Worm (Caenorhabditis elegans): ENCODE results near the gene dpm-1.

The dpm-1 gene

DNA sequence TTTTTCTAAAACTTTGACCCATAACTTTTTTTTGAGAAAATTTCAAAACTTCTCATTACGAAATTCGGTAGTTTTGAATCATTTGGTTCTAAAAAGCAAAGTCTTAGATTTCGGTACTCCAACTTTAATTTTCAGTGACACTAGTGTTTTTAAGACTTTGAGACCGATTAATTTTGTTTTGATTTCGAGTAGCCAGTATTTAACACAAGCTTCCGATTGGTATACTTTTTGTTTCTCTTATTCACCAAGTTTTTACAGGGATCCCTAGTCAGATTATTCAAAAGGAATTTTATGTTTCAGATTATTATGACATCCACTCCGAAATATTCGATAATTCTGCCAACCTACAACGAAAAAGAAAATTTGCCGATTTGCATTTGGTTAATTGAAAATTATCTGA, at the start of gene dpm-1:
Gene dpm-1, plus strand, starts transcription at position 301 of the 400 bp plus-strand sequence.
- no peak for TF ChIP-seq unc-62 (GFP tag; optimal IDR thresholded peaks at IDR 0.05)

DNA sequence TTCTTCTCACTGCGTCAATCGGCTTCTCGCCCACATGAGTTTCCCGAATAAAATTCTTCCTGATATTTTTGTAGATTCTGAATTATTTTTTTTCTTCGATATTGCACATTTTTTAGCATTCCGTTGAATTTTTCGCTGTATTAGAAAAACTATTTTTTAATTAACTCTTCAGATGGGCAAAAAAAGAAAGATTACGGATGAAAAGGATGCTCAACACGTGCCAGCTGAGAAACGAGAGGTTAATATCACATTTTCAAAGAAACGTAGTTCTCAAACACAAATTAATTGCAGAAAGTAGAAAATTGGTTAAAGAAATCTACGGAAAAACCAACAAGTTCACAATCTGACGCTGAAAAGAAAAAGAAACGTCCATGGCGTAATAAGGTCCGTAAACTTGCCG, 49.1 kb upstream of the dpm-1 start, which contains the start of gene rrp-8:
Gene rrp-8, plus strand, starts transcription at position 173 of the 400 bp plus-strand sequence.
- no peak for TF ChIP-seq unc-62 (GFP tag; optimal IDR thresholded peaks at IDR 0.05)

DNA sequence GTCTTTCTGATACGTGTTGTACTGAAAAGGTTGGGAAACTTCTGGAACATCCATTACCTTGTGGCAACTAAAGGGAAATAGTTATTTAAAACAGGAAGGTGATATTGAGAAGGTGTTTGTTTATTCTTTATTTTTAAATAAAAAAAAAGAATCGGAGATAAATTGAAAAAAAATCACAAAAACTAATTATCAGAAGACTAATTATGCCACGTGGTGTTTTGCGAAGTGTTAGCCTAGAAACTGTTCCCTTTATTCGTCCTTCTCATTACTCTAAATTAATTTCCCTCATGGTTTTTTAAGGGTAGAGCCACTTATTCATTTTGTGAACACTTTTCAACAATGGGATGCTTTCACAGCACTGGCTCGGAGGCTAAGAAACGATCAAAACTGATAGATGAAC, 44.1 kb upstream of the dpm-1 start, which contains the start of gene gpa-4:
Gene gpa-4, plus strand, starts transcription at position 301 of the 400 bp plus-strand sequence.
- TF ChIP-seq unc-62 (GFP tag; optimal IDR thresholded peaks at IDR 0.05): no peak

DNA sequence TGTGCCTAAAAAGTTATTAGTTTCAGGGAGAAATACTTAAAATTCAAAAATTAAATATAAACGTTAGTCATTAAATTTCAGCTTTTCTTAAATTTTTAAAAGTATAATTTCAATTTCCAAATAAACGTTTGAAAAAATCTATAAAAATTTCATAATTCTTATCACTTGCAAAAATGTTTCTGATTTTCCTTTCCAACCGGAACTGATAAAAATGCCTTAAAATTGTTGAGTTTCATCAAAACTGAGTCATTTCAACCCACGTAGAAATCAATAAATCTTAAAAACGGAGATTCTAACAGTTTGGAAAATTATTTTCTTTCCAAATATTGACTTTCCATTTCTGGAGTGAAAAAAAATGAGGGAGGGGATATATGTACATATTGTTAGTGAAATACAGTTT, 36.6 kb upstream of the dpm-1 start:
- no peak for TF ChIP-seq unc-62 (GFP tag; optimal IDR thresholded peaks at IDR 0.05)

DNA sequence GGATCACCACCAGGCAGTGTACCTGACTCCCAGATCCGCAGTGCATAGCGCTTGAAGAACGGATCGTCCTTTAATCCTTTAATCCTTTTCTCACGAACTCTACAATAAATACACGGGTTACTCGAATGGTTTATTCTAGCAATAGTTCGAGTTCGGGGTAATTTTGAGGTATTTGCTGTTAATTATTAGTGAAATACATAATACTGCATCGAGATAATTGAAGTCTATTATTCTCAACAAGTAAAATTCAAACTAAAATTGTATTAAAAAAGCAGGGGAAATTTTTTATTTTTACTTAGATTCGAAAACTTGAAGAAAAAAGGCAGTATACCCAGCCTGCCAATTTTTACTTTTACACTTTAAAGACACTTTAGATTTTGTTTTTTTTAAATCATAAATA, 35.5 kb upstream of the dpm-1 start, which contains the start of gene kgb-1:
Gene kgb-1, minus strand, starts transcription at position 101 of the 400 bp plus-strand sequence.
- no peak for TF ChIP-seq unc-62 (GFP tag; optimal IDR thresholded peaks at IDR 0.05)

DNA sequence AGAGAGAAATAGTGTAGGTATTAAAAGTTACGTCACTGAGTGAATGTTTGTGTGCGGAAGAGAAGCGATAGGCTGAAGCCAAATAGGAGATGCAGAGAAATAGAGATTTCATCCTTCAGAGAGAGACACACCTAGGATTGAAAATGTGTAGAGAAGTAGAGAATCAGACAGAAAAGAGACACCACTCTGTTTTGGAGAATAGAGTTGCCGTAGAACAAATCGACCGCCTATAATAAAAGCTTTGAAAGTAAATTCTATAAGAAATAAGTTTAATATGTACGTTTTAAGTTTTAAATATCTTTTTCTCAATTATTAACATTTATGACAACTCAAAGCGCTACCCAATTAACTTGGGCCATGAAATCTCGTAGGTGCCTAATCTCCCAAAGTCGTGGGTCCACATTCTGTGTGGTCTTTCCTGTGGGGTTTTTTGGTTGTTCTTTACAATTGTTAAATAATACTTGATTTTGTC, 35.0 kb upstream of the dpm-1 start, which contains the start of gene T07A9.12:
Gene T07A9.12, plus strand, starts transcription at position 448 of the 472 bp plus-strand sequence.
- TF ChIP-seq unc-62 (GFP tag; optimal IDR thresholded peaks at IDR 0.05): no peak

DNA sequence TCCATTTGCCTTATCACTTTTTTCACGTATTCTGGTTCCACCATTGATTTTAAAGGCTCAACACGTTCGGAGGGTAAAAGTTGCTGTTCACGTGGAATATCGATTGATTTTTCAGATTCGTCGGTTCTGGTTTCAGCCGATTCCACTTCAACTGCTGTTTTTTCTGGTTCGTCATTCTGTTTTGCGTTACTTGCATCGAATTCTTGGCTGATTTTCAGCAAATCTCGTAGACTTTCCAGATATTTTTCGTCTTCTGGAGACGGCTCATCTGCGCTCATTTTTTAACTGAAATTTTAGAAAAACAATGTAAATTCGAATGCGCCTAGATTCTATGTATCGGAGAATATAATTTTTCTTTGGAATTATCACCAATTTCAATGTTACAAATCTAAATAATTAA, 25.8 kb upstream of the dpm-1 start, which contains the start of gene eri-1:
Gene eri-1, minus strand, starts transcription at position 285 of the 400 bp plus-strand sequence.
- TF ChIP-seq unc-62 (GFP tag; optimal IDR thresholded peaks at IDR 0.05): no peak

DNA sequence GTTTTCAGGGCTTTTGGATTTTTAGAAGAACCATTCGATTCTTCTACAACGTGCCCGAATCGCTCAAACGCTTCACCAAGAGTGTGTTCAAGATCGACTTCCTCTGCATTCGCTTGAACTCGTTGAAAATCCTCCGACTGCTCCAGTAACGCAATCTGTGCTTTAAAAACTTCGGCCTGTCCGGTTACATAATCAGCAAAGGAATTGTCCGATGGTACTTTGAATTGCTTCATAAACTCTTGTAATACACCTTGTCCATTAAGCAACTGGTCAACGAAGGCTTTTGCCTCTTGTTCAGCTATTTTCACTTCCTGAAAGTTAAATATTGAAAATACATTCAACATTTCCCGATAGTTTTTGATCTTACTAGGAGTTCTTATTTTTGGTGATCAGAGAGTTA, 24.8 kb upstream of the dpm-1 start:
- no peak for TF ChIP-seq unc-62 (GFP tag; optimal IDR thresholded peaks at IDR 0.05)

DNA sequence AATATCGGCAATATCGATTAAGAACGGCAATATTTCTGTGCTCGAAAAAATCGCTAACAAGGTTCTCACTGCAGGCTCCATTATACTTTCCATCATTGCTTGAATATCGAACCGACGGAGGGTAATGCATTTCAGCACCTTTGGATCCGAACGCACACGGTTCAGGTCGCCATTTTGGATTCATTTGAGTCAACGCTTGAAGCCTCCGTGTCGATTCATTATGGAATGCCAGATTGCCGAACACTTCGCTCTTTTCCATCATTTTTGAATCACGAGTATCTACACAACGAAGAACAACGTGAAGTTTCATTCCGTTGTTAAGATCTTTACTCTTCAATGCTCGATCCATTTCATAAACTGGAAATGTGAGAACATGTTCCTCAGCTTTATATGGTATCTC, 23.4 kb upstream of the dpm-1 start:
- no peak for TF ChIP-seq unc-62 (GFP tag; optimal IDR thresholded peaks at IDR 0.05)

DNA sequence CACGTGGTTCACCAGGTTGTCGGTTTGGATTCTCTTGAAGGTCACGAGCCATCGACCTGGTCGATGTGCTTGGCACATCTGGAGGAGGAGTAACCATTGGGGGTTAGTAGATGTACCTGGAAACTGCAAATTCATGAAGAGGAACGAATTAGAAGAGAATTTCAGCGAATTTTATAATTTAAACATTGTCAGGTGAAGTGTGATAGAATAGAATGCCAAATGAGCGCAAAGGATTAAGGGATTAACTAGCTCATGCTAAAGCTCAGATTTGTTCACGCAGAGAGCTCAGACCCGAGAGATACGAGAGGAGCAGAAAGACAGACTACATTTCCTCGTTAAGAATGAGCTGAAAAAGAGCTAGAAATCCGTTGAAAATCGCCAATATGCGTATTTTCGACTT, 20.4 kb upstream of the dpm-1 start, which contains the start of gene daf-18:
Gene daf-18, minus strand, starts transcription at position 126 of the 400 bp plus-strand sequence.
- no peak for TF ChIP-seq unc-62 (GFP tag; optimal IDR thresholded peaks at IDR 0.05)

DNA sequence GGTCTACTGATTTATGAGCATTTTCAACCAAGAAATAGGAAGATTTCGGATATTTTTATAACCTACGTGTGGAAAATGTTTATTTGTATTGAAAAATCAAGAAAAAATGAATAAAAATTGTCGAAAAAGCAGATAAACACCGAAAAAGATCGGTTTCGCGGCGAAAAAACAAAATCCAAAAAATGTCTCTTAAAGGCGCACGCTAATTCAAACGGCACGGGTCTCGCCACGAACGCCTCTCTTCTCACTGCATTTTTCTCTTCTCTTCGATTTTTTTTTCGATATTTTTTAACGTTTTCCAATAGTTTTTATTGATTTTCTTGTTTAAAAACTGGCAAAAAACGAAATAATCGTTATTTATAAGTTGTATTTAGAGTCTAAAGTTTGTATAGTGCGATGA, 19.9 kb upstream of the dpm-1 start:
- no peak for TF ChIP-seq unc-62 (GFP tag; optimal IDR thresholded peaks at IDR 0.05)

DNA sequence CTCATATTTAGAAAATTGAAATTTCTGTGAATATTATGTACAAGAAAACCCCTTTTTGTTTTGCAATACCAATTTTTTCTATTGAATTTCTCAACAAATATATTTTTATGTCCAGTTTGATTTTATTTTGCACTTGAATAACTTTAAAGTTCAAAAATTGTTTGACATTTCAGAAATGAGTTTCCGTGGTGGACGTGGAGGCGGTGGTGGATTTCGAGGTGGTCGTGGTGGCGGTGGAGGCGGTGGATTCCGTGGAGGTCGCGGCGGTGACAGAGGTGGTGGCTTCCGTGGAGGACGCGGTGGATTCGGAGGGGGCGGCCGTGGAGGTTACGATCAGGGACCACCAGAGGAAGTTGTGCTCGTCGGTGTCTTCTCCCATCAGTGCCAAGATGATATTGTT, 19.5 kb upstream of the dpm-1 start, which contains the start of gene garr-1:
Gene garr-1, plus strand, starts transcription at position 174 of the 400 bp plus-strand sequence.
- no peak for TF ChIP-seq unc-62 (GFP tag; optimal IDR thresholded peaks at IDR 0.05)

DNA sequence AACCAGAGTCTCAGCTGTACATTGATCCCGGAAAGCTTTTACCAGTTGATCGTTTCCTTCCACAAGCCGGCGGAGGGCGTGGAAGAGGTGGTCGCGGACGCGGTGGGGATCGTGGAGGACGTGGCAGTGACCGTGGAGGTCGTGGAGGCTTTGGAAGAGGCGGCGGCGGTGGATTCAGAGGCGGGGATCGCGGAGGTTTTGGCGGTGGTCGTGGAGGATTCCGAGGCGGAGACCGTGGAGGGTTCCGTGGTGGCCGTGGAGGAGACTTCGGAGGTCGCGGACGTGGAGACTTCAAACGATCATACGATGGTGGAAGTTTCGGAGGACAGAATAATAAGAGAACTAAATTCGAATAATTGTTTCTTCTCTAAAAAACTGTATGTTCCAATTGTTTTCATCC, 18.9 kb upstream of the dpm-1 start:
- TF ChIP-seq unc-62 (GFP tag; optimal IDR thresholded peaks at IDR 0.05): no peak

DNA sequence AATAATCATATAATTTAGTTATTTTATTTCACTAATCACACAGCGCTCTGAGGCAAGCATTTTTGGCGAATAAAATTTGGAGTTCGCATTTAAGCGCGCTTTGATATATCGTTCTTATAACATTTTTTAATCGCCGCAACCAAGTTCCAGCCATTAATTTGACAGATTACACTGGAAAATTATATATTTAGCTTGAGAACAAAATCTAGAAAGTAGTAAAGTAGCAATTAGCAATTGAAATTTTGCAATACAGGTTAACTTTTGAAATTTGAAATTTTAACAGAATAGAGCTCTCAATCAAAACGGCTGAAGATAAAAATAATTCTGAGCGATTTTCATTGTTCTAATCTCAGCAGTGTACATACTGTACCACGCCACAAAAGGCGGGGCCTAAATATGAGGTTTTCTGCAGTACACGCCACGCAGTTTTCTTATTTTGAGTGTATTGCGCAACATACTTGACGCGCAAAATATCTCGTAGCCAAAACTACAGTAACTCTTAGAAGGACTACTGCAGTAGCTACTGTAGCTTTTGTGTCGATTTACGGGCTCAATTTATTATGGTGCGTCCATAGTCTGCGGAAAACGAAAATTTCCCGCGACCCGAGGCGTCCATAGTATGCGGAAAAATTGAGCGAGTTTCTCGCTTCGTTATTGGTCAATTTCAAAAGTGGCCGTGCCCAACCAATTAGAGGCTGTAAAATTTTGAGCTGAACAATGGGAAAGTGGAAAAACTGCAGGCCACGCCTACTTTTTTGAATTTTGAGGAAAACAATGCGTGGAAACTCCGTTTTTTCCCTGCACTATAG, 18.2 kb upstream of the dpm-1 start:
- TF ChIP-seq unc-62 (GFP tag; optimal IDR thresholded peaks at IDR 0.05): no peak

DNA sequence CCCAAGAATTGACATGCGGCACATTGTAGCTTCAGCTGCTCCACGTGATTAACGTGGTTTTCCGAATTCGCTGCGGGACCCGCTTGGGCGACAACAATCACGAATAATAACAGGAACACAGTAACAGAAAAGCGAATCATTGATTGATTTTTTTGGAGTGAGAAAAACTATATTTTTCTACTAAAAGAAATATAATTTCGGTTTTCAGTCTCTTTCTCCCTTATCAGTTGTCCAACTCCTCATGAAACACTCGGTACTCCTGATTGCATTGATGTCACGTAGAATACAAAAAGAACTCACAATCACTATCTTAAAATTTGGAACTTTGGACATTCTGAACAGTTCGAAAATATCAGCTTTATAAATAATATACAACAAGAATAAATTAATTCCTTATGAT, 16.6 kb upstream of the dpm-1 start, which contains the start of gene Y66H1A.5:
Gene Y66H1A.5, minus strand, starts transcription at position 265 of the 400 bp plus-strand sequence.
- TF ChIP-seq unc-62 (GFP tag; optimal IDR thresholded peaks at IDR 0.05): no peak

DNA sequence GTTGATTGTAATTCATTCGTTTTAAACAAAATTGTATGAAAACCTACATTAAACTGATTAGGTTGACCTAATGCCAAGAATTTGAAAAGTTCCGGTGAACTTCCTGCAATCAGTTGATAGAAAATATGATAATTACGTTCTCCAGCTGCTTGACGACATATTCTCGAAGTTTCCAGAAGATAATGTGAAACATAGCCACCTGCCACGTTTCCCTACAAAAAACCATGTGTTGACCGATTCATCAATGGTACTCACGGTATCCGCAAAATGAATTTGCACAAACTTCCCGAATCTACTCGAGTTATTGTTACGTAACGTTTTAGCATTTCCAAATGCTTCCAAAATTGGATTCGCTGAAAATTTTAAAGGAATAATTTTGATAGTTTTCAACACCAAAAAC, 7.1 kb upstream of the dpm-1 start:
- TF ChIP-seq unc-62 (GFP tag; optimal IDR thresholded peaks at IDR 0.05): no peak

DNA sequence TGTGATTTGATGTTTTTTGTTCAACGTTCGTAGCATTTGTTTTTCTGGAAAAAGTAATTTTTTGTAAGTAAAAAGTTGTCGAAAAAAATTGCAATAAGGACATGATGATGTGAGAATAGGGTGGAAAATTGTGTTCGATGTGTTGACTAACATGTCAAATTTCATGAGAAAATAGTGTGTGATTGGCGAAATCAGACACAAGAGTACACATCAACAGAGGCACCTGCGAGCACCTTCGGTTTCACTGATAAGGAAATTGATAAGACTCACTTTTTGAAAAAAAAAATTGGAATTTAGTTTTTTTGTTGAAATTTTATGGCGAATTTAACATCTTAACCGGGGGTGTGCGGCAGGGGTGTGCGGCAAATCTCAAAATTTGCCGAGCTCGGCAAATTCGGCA, 5.0 kb upstream of the dpm-1 start, which contains the start of gene hum-8:
Gene hum-8, minus strand, starts transcription at position 46 of the 400 bp plus-strand sequence.
- TF ChIP-seq unc-62 (GFP tag; optimal IDR thresholded peaks at IDR 0.05): no peak

Data from whole organism, dauer.